Fruit fly (Drosophila melanogaster) whole organism, pupa: Measurements from ENCODE around the gene CG10283.

Source experiments
- CG10348 ChIP-seq: fragments of 200-800 bp; sonication (Bioruptor generic); IDR thresholded peaks from 2 replicates; pipeline ENCODE4 v1.3.6; 2022; ENCODE audit warnings: missing biosample characterization, missing genetic modification characterization
- CG12605 ChIP-seq: fragments of 200-800 bp; sonication (Bioruptor generic); IDR thresholded peaks from 2 replicates; pipeline ENCODE4 v1.3.6; 2022; ENCODE audit warnings: missing biosample characterization, missing genetic modification characterization
- CG13204 ChIP-seq: fragments of 200-800 bp; sonication (Bioruptor generic); optimal IDR thresholded peaks from 2 replicates; lab custom pipeline; 2018; ENCODE audit warnings: missing biosample characterization, mild to moderate bottlenecking, missing genetic modification characterization, moderate library complexity
- CG14655 ChIP-seq: fragments of 200-800 bp; sonication (Bioruptor generic); optimal IDR thresholded peaks from 3 replicates; lab custom pipeline; 2017; ENCODE audit warnings: mild to moderate bottlenecking, missing biosample characterization, missing genetic modification reagents, missing genetic modification characterization
- CG15710 ChIP-seq: fragments of 200-800 bp; sonication (Bioruptor generic); optimal IDR thresholded peaks from 2 replicates; lab custom pipeline; 2018; ENCODE audit warnings: missing biosample characterization, mild to moderate bottlenecking, missing genetic modification characterization, moderate library complexity
- CG17806 ChIP-seq: fragments of 200-800 bp; sonication (Bioruptor generic); optimal IDR thresholded peaks from 2 replicates; lab custom pipeline; 2018; ENCODE audit warnings: missing biosample characterization, mild to moderate bottlenecking, missing genetic modification characterization, moderate library complexity
- CG32121 ChIP-seq: fragments of 200-800 bp; sonication (Bioruptor generic); IDR thresholded peaks from 2 replicates; pipeline ENCODE4 v1.3.6; 2022; ENCODE audit warnings: missing biosample characterization, missing genetic modification characterization
- CG34367 ChIP-seq: fragments of 200-800 bp; sonication (Bioruptor generic); optimal IDR thresholded peaks from 2 replicates; lab custom pipeline; 2018; ENCODE audit warnings: missing biosample characterization, mild to moderate bottlenecking, missing genetic modification characterization
- CG4496 ChIP-seq: fragments of 200-800 bp; sonication (Bioruptor generic); IDR thresholded peaks from 3 replicates; pipeline ENCODE4 v1.3.6; 2022; ENCODE audit warnings: missing biosample characterization, missing genetic modification characterization
- CG8159 ChIP-seq: fragments of 200-800 bp; sonication (Bioruptor generic); optimal IDR thresholded peaks from 3 replicates; lab custom pipeline; 2018; ENCODE audit warnings: missing biosample characterization, mild to moderate bottlenecking, missing genetic modification characterization, moderate library complexity
- CG8301 ChIP-seq: fragments of 200-800 bp; sonication (Bioruptor generic); optimal IDR thresholded peaks from 2 replicates; lab custom pipeline; 2018; ENCODE audit warnings: missing biosample characterization, mild to moderate bottlenecking, missing genetic modification characterization
- CG9948 ChIP-seq: fragments of 200-800 bp; sonication (Bioruptor generic); optimal IDR thresholded peaks from 2 replicates; lab custom pipeline; 2018; ENCODE audit warnings: missing biosample characterization, mild to moderate bottlenecking, missing genetic modification characterization, moderate library complexity
- D1 ChIP-seq: fragments of 200-800 bp; sonication (Bioruptor generic); optimal IDR thresholded peaks from 2 replicates; lab custom pipeline; 2018; ENCODE audit warnings: missing biosample characterization, mild to moderate bottlenecking, missing genetic modification characterization, moderate library complexity
- EcR ChIP-seq: fragments of 200-800 bp; sonication (Bioruptor generic); optimal IDR thresholded peaks from 3 replicates; lab custom pipeline; 2019; ENCODE audit warnings: missing biosample characterization, missing genetic modification characterization, mild to moderate bottlenecking, moderate library complexity, missing genetic modification reagents
- Ets98B ChIP-seq: fragments of 200-800 bp; sonication (Bioruptor generic); IDR thresholded peaks from 2 replicates; pipeline ENCODE4 v1.3.6; 2022; ENCODE audit warnings: missing biosample characterization, missing genetic modification characterization
- Pif1A ChIP-seq: fragments of 200-800 bp; sonication (Bioruptor generic); optimal IDR thresholded peaks from 3 replicates; lab custom pipeline; 2016; ENCODE audit warnings: missing biosample characterization, missing genetic modification characterization
- Pif1B ChIP-seq: fragments of 200-800 bp; sonication (Bioruptor generic); optimal IDR thresholded peaks from 3 replicates; lab custom pipeline; 2016; ENCODE audit warnings: missing biosample characterization, missing genetic modification characterization
- Snoo ChIP-seq: fragments of 200-800 bp; sonication (Bioruptor generic); optimal IDR thresholded peaks from 3 replicates; lab custom pipeline; 2017; ENCODE audit warnings: missing biosample characterization, mild to moderate bottlenecking, missing genetic modification characterization, inconsistent platforms
- fd96Ca ChIP-seq: fragments of 200-800 bp; sonication (Bioruptor generic); IDR thresholded peaks from 3 replicates; pipeline ENCODE4 v1.3.6; 2022; ENCODE audit warnings: missing biosample characterization, missing genetic modification characterization
- gl ChIP-seq: fragments of 200-800 bp; sonication (Bioruptor generic); optimal IDR thresholded peaks from 2 replicates; lab custom pipeline; 2018; ENCODE audit warnings: missing biosample characterization, mild to moderate bottlenecking, missing genetic modification characterization
- rn ChIP-seq: fragments of 200-800 bp; sonication (Bioruptor generic); IDR thresholded peaks from 2 replicates; pipeline ENCODE4 v1.3.6; 2022; ENCODE audit warnings: missing biosample characterization, missing genetic modification characterization

Gene CG10283

dm6 chr2L:18458527-18458926 lies 25.8 kb downstream of the CG10283 start:
- 0 out of 3 replicates have a peak, but pooled peaks have one; percentile 32 for TF ChIP-seq CG4496 (GFP tag; lab: Robert Waterston, UW)
- TF ChIP-seq EcR (GFP tag; lab: Kevin White, UChicago) = peak; percentile 89
- no peak for TF ChIP-seq CG9948 (tag; lab: Kevin White, UChicago)
- TF ChIP-seq CG13204 (GFP tag; lab: Kevin White, UChicago) = peak; percentile 57

dm6 chr2L:18456932-18457583 lies 27.3 kb downstream of the CG10283 start:
- TF ChIP-seq D1 (tag; lab: Kevin White, UChicago) (no peak), Pif1B (GFP tag; lab: Kevin White, UChicago) (peak; percentile 43), gl (peak; percentile 73), CG17806 (tag; lab: Kevin White, UChicago) (no peak), CG15710 (tag; lab: Kevin White, UChicago) (peak; percentile 42), CG9948 (tag; lab: Kevin White, UChicago) (no peak), CG32121 (GFP tag; lab: Robert Waterston, UW) (peak; percentile 42; the same call in 1 of the 2 replicates), Snoo (no peak), fd96Ca (GFP tag; lab: Robert Waterston, UW) (peak; percentile 73; the same call in 1 of the 3 replicates), CG14655 (GFP tag; lab: Kevin White, UChicago) (peak; percentile 33), rn (GFP tag; lab: Robert Waterston, UW) (no peak), CG13204 (GFP tag; lab: Kevin White, UChicago) (peak; percentile 63), CG10348 (no peak), CG8301 (tag; lab: Kevin White, UChicago) (peak; percentile 19), CG34367 (tag; lab: Kevin White, UChicago) (peak; percentile 16), Ets98B (GFP tag; lab: Robert Waterston, UW) (peak; percentile 55; the same call in 1 of the 2 replicates), CG8159 (no peak), CG4496 (GFP tag; lab: Robert Waterston, UW) (peak; percentile 56; the same call in 2 of the 3 replicates), Pif1A (GFP tag; lab: Kevin White, UChicago) (peak; percentile 38), CG12605 (GFP tag; lab: Robert Waterston, UW) (peak; percentile 77), EcR (GFP tag; lab: Kevin White, UChicago) (peak; percentile 95)

DNA sequence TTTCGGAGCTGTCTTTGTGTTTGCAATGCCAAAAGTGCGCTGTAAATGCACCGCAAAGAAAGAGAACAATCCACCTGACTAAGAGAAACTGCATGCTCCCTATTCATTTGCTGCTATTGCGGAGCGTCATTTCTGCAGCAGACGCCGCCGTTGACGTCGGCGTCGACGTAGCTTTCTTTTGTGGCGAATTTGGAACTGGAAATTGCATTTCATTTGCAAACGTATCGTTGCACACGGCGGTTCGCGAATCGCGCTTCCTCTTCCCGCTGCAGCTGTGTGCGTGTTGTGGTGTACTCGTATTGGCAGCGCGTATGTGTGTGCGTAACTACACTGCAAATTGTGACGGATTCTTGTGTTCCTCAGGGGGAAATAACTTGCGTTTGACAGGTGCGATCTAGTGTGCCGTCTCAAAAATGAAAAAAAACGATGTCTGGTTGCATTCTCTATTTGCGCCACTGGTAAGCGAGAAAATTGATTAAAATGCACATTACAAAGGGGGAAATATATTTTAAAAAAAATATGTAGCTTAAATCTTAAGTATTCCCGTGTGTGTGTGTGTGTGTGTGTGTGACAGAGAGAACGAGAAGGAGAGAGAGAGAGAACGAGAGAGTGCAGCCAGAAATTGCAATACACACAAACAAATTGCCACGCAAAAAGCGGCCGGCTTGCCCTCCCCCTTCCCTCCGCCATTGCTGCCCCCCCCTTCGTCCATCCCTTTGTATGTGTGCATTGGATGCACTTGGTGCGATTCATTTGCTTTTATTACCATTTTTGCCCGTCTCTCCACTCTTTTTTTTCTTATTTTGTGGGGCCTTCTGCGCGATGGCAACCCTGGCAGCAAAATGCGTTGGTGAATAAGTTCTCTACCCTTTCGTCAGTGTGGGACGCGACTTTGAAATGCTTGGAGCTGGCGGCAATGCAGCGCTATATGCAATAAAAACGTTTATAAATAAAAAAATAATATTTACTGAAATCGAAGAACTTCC lies 28.5 kb downstream of the CG10283 start:
- TF ChIP-seq Ets98B (GFP tag; lab: Robert Waterston, UW) (peak; percentile 99), Pif1B (GFP tag; lab: Kevin White, UChicago) (peak; percentile 85), CG15710 (tag; lab: Kevin White, UChicago) (peak; percentile 99), CG10348 (0 out of 2 replicates have a peak, but pooled peaks have one; percentile 8), fd96Ca (GFP tag; lab: Robert Waterston, UW) (peak; percentile 99), CG32121 (GFP tag; lab: Robert Waterston, UW) (peak; percentile 99), CG4496 (GFP tag; lab: Robert Waterston, UW) (peak; percentile 100), CG12605 (GFP tag; lab: Robert Waterston, UW) (peak; percentile 99), CG8301 (tag; lab: Kevin White, UChicago) (peak; percentile 97), CG9948 (tag; lab: Kevin White, UChicago) (peak; percentile 95), EcR (GFP tag; lab: Kevin White, UChicago) (peak; percentile 88), Pif1A (GFP tag; lab: Kevin White, UChicago) (peak; percentile 91), D1 (tag; lab: Kevin White, UChicago) (peak; percentile 85), rn (GFP tag; lab: Robert Waterston, UW) (peak; percentile 99), CG34367 (tag; lab: Kevin White, UChicago) (peak; percentile 97), gl (peak; percentile 100), CG17806 (tag; lab: Kevin White, UChicago) (peak; percentile 98), CG14655 (GFP tag; lab: Kevin White, UChicago) (peak; percentile 99), Snoo (peak; percentile 65), CG8159 (peak; percentile 97), CG13204 (GFP tag; lab: Kevin White, UChicago) (peak; percentile 100)

DNA sequence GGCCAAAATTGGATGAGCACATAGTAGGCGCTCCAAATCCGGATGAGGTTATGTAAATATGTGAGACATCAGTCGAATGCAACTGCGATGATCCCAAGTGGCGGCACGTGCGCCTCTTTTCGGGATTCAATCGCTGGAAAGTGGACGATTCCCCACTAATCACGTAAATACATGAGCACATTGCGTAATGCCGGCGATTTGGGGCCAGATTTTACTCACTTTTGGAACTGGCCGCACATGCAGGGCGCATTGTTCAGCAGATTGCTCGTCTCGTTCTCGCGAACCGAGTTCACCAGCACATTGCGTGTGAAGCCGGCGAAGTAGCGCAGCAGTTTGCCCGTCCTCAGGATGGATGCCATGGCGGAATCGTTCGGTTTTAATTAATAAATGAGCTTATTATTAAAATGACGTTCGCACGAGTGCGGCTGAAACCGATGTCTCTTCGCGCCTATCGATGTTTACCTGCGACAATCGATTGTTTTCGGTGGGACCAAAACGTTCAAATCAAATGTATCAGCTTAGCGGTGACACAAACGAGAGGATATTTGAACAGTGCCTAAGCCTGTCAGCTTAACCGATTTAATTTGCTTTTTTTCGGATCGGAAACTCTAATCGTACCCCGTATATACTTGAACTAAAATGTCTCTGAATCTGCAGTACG lies 30.1 kb downstream of the CG10283 start, which contains the start of the genes bsf and Ntf-2r:
Gene bsf (minus strand): TSS at position 460 of the 661 bp plus-strand sequence.
Gene Ntf-2r (plus strand): TSS at position 522 of the 661 bp plus-strand sequence.
- no peak for TF ChIP-seq CG15710 (tag; lab: Kevin White, UChicago)
- TF ChIP-seq Pif1B (GFP tag; lab: Kevin White, UChicago) = no peak
- 0 out of 3 replicates have a peak, but pooled peaks have one; percentile 34 for TF ChIP-seq CG4496 (GFP tag; lab: Robert Waterston, UW)
- no peak for TF ChIP-seq gl
- TF ChIP-seq, all 21 proteins: peak for 1
